Worm (Caenorhabditis elegans) whole organism, L1 larva: Measurements from ENCODE around the gene fkb-6.

Experiments
- ceh-82 ChIP-seq, 3 experiments: fragments of 150-350 bp in 1 of 3; sonication (generic microtip) in 2 of 3; optimal IDR thresholded peaks; 2 replicates each; lab custom pipeline; 2014 to 2017; ENCODE audit warnings: missing biosample characterization in 3 of 3, missing genetic modification characterization in 3 of 3
- efl-3 ChIP-seq: fragments of 200-800 bp; sonication (Bioruptor generic); optimal IDR thresholded peaks from 2 replicates; lab custom pipeline; 2018; ENCODE audit warnings: mild to moderate bottlenecking, missing genetic modification characterization, missing compliant biosample characterization
- elt-2 ChIP-seq: sonication (generic microtip); optimal IDR thresholded peaks from 2 replicates; lab custom pipeline; 2016; ENCODE audit warnings: missing genetic modification characterization, mild to moderate bottlenecking, inconsistent platforms, missing compliant biosample characterization, missing genetic modification reagents
- fos-1 ChIP-seq: fragments of 150-350 bp; optimal IDR thresholded peaks from 2 replicates; lab custom pipeline; 2014; ENCODE audit warnings: missing biosample characterization, missing genetic modification characterization
- nhr-76 ChIP-seq: sonication (generic microtip); optimal IDR thresholded peaks from 2 replicates; lab custom pipeline; 2017; ENCODE audit warnings: missing biosample characterization, missing genetic modification characterization
- snpc-4 ChIP-seq: fragments of 150-350 bp; optimal IDR thresholded peaks from 2 replicates; lab custom pipeline; 2014; ENCODE audit warnings: missing biosample characterization, missing genetic modification characterization

DNA sequence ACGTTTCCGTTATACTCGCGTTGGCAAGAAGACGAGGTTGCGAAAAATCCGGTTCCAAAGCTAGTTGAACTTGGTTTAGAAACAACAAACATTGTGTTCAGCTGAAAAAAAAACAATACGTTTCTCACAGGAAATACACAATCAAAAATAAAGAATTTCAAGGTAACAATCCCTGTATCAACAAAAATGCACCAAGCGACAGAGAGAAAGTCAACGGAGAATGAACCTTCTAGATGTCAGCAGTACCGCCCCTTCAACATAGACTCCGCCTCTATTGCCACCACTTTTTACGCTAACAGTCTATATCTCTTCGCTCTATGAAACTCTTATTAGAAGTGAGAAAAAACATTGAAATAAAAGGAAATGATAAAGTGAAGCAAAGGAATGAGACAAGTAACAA lies 22.4 kb downstream of the fkb-6 start, which contains the start of gene F31D4.8:
- TF ChIP-seq fos-1 (tag; lab: Kevin White, UChicago) (no peak), elt-2 (no peak), snpc-4 (tag; lab: Kevin White, UChicago) (no peak), efl-3 (GFP tag; lab: Kevin White, UChicago) (no peak), nhr-76 (no peak), ceh-82 (tag; optimal IDR thresholded peaks at IDR 0.05; lab: Kevin White, UChicago) (no peak)
